Worm (Caenorhabditis elegans) whole organism, late embryonic: ENCODE measurements around the gene jhdm-1.

Source experiments
- ama-1 ChIP-seq: fragments of 150-350 bp; optimal IDR thresholded peaks from 2 replicates; lab custom pipeline; 2014
- ceh-18 ChIP-seq: sonication (generic microtip); optimal IDR thresholded peaks from 2 replicates; lab custom pipeline; 2016; ENCODE audit warnings: missing genetic modification characterization, missing compliant biosample characterization
- ceh-2 ChIP-seq: sonication (generic microtip); optimal IDR thresholded peaks from 2 replicates; lab custom pipeline; 2016; ENCODE audit warnings: missing genotype, missing genetic modification characterization, missing compliant biosample characterization
- lin-11 ChIP-seq: fragments of 200-800 bp; sonication (Bioruptor generic); optimal IDR thresholded peaks from 2 replicates; lab custom pipeline; 2018; ENCODE audit warnings: mild to moderate bottlenecking, missing genetic modification characterization, missing compliant biosample characterization
- madf-2 ChIP-seq: sonication (generic microtip); optimal IDR thresholded peaks from 2 replicates; lab custom pipeline; 2017; ENCODE audit warnings: missing genetic modification characterization, missing compliant biosample characterization
- nhr-11 ChIP-seq: fragments of 150-350 bp; optimal IDR thresholded peaks from 2 replicates; lab custom pipeline; 2014; ENCODE audit warnings: missing biosample characterization, missing genetic modification characterization

- no peak for TF ChIP-seq lin-11 (tag; lab: Kevin White, UChicago)
- TF ChIP-seq ama-1 (lab: Kevin White, UChicago): no peak
- no peak for TF ChIP-seq ceh-2 (tag; lab: Kevin White, UChicago)
- no peak for TF ChIP-seq nhr-11
- TF ChIP-seq madf-2 (tag; lab: Kevin White, UChicago): no peak
- TF ChIP-seq ceh-18: peak; percentile 73
Measured at ce11 chrIII:6405121-6405520, 49.2 kb upstream of the jhdm-1 start.
